Fruit fly (Drosophila melanogaster) whole organism, pupa: ENCODE results near the gene CG7140.

Experiments used
- CG10348 ChIP-seq: fragments of 200-800 bp; sonication (Bioruptor generic); IDR thresholded peaks from 2 replicates; pipeline ENCODE4 v1.3.6; 2022; ENCODE audit warnings: missing biosample characterization, missing genetic modification characterization
- CG12605 ChIP-seq: fragments of 200-800 bp; sonication (Bioruptor generic); IDR thresholded peaks from 2 replicates; pipeline ENCODE4 v1.3.6; 2022; ENCODE audit warnings: missing biosample characterization, missing genetic modification characterization
- CG13204 ChIP-seq: fragments of 200-800 bp; sonication (Bioruptor generic); optimal IDR thresholded peaks from 2 replicates; lab custom pipeline; 2018; ENCODE audit warnings: missing biosample characterization, mild to moderate bottlenecking, missing genetic modification characterization, moderate library complexity
- CG14655 ChIP-seq: fragments of 200-800 bp; sonication (Bioruptor generic); optimal IDR thresholded peaks from 3 replicates; lab custom pipeline; 2017; ENCODE audit warnings: mild to moderate bottlenecking, missing biosample characterization, missing genetic modification reagents, missing genetic modification characterization
- CG17806 ChIP-seq: fragments of 200-800 bp; sonication (Bioruptor generic); optimal IDR thresholded peaks from 2 replicates; lab custom pipeline; 2018; ENCODE audit warnings: missing biosample characterization, mild to moderate bottlenecking, missing genetic modification characterization, moderate library complexity
- CG32121 ChIP-seq: fragments of 200-800 bp; sonication (Bioruptor generic); IDR thresholded peaks from 2 replicates; pipeline ENCODE4 v1.3.6; 2022; ENCODE audit warnings: missing biosample characterization, missing genetic modification characterization
- CG34367 ChIP-seq: fragments of 200-800 bp; sonication (Bioruptor generic); optimal IDR thresholded peaks from 2 replicates; lab custom pipeline; 2018; ENCODE audit warnings: missing biosample characterization, mild to moderate bottlenecking, missing genetic modification characterization
- CG4496 ChIP-seq: fragments of 200-800 bp; sonication (Bioruptor generic); IDR thresholded peaks from 3 replicates; pipeline ENCODE4 v1.3.6; 2022; ENCODE audit warnings: missing biosample characterization, missing genetic modification characterization
- CG8301 ChIP-seq: fragments of 200-800 bp; sonication (Bioruptor generic); optimal IDR thresholded peaks from 2 replicates; lab custom pipeline; 2018; ENCODE audit warnings: missing biosample characterization, mild to moderate bottlenecking, missing genetic modification characterization
- CG9948 ChIP-seq: fragments of 200-800 bp; sonication (Bioruptor generic); optimal IDR thresholded peaks from 2 replicates; lab custom pipeline; 2018; ENCODE audit warnings: missing biosample characterization, mild to moderate bottlenecking, missing genetic modification characterization, moderate library complexity
- EcR ChIP-seq: fragments of 200-800 bp; sonication (Bioruptor generic); optimal IDR thresholded peaks from 3 replicates; lab custom pipeline; 2019; ENCODE audit warnings: missing biosample characterization, missing genetic modification characterization, mild to moderate bottlenecking, moderate library complexity, missing genetic modification reagents
- Ets98B ChIP-seq: fragments of 200-800 bp; sonication (Bioruptor generic); IDR thresholded peaks from 2 replicates; pipeline ENCODE4 v1.3.6; 2022; ENCODE audit warnings: missing biosample characterization, missing genetic modification characterization
- Pif1B ChIP-seq: fragments of 200-800 bp; sonication (Bioruptor generic); optimal IDR thresholded peaks from 3 replicates; lab custom pipeline; 2016; ENCODE audit warnings: missing biosample characterization, missing genetic modification characterization
- Snoo ChIP-seq: fragments of 200-800 bp; sonication (Bioruptor generic); optimal IDR thresholded peaks from 3 replicates; lab custom pipeline; 2017; ENCODE audit warnings: missing biosample characterization, mild to moderate bottlenecking, missing genetic modification characterization, inconsistent platforms
- fd96Ca ChIP-seq: fragments of 200-800 bp; sonication (Bioruptor generic); IDR thresholded peaks from 3 replicates; pipeline ENCODE4 v1.3.6; 2022; ENCODE audit warnings: missing biosample characterization, missing genetic modification characterization
- rn ChIP-seq: fragments of 200-800 bp; sonication (Bioruptor generic); IDR thresholded peaks from 2 replicates; pipeline ENCODE4 v1.3.6; 2022; ENCODE audit warnings: missing biosample characterization, missing genetic modification characterization

The CG7140 gene

dm6 chr3L:22006107-22006506 lies 22.0 kb downstream of the CG7140 start:
- TF ChIP-seq fd96Ca (GFP tag; lab: Robert Waterston, UW) = no peak
- TF ChIP-seq Pif1B (GFP tag; lab: Kevin White, UChicago) = no peak

- no peak for TF ChIP-seq CG14655 (GFP tag; lab: Kevin White, UChicago)
- TF ChIP-seq CG17806 (tag; lab: Kevin White, UChicago) = no peak
- no peak for TF ChIP-seq Snoo
- TF ChIP-seq rn (GFP tag; lab: Robert Waterston, UW) = no peak
- no peak for TF ChIP-seq CG10348
- no peak for TF ChIP-seq CG9948 (tag; lab: Kevin White, UChicago)
- TF ChIP-seq, all 21 proteins: peak for 0
Observed at dm6 chr3L:21994000-21994399, 34.1 kb downstream of the CG7140 start.

- TF ChIP-seq CG14655 (GFP tag; lab: Kevin White, UChicago) (no peak), CG17806 (tag; lab: Kevin White, UChicago) (no peak), CG13204 (no peak), EcR (GFP tag; lab: Kevin White, UChicago) (no peak), CG10348 (no peak), CG32121 (GFP tag; lab: Robert Waterston, UW) (no peak)
Observed at dm6 chr3L:21984910-21985309, 43.2 kb downstream of the CG7140 start, which contains the start of gene Act79B. TSS of gene Act79B (plus strand) at chr3L:21985210.

- TF ChIP-seq Ets98B (GFP tag; lab: Robert Waterston, UW) = no peak
- no peak for TF ChIP-seq CG8301 (tag; lab: Kevin White, UChicago)
- TF ChIP-seq CG4496 = no peak
- no peak for TF ChIP-seq CG12605 (GFP tag; lab: Robert Waterston, UW)
- TF ChIP-seq CG34367 (tag; lab: Kevin White, UChicago) = no peak
- TF ChIP-seq fd96Ca (GFP tag; lab: Robert Waterston, UW) = no peak
- peak; percentile 37 for TF ChIP-seq CG13204
- no peak for TF ChIP-seq CG9948 (tag; lab: Kevin White, UChicago)
- TF ChIP-seq Pif1B (GFP tag; lab: Kevin White, UChicago) = no peak
- TF ChIP-seq, all 21 proteins: peak for 1
Observed at dm6 chr3L:21979789-21980188, 48.3 kb downstream of the CG7140 start.
